Fruit fly (Drosophila melanogaster) whole organism, prepupa: ENCODE data around the gene CG33648.

Experiments used
- CG11294 ChIP-seq: fragments of 200-800 bp; sonication (Bioruptor generic); IDR thresholded peaks from 2 replicates; pipeline ENCODE4 v1.3.6; 2022; ENCODE audit warnings: missing biosample characterization, missing genetic modification characterization
- CG11902 ChIP-seq: fragments of 200-800 bp; sonication (Bioruptor generic); optimal IDR thresholded peaks from 3 replicates; lab custom pipeline; 2016; ENCODE audit warnings: missing biosample characterization, missing genetic modification characterization
- CG15336 ChIP-seq: fragments of 200-800 bp; sonication (Bioruptor generic); IDR thresholded peaks from 2 replicates; pipeline ENCODE4 v1.3.6; 2022; ENCODE audit warnings: missing biosample characterization, missing genetic modification characterization
- CG1621 ChIP-seq: fragments of 200-800 bp; sonication (Bioruptor generic); optimal IDR thresholded peaks from 3 replicates; lab custom pipeline; 2018; ENCODE audit warnings: missing biosample characterization, mild to moderate bottlenecking, missing genetic modification characterization
- CG32006 ChIP-seq: fragments of 200-800 bp; sonication (Bioruptor generic); optimal IDR thresholded peaks from 3 replicates; lab custom pipeline; 2017; ENCODE audit warnings: missing biosample characterization, mild to moderate bottlenecking, missing genetic modification characterization
- CG4318 ChIP-seq: fragments of 200-800 bp; sonication (Bioruptor generic); optimal IDR thresholded peaks from 3 replicates; lab custom pipeline; 2017; ENCODE audit warnings: missing biosample characterization, mild to moderate bottlenecking, missing genetic modification characterization
- CG6163 ChIP-seq: fragments of 200-800 bp; sonication (Bioruptor generic); IDR thresholded peaks from 3 replicates; pipeline ENCODE4 v1.3.6; 2022; ENCODE audit warnings: missing biosample characterization, missing genetic modification characterization
- CG6792 ChIP-seq: fragments of 200-800 bp; sonication (Bioruptor generic); optimal IDR thresholded peaks from 3 replicates; lab custom pipeline; 2016; ENCODE audit warnings: missing biosample characterization, missing genetic modification characterization
- CG6854 ChIP-seq: fragments of 200-800 bp; sonication (Bioruptor generic); optimal IDR thresholded peaks from 2 replicates; lab custom pipeline; 2017; ENCODE audit warnings: missing biosample characterization, mild to moderate bottlenecking, missing genetic modification characterization
- CG7368 ChIP-seq: fragments of 200-800 bp; sonication (Bioruptor generic); optimal IDR thresholded peaks from 3 replicates; lab custom pipeline; 2016; ENCODE audit warnings: missing biosample characterization, missing genetic modification characterization
- CG8119 ChIP-seq: fragments of 200-800 bp; sonication (Bioruptor generic); IDR thresholded peaks from 3 replicates; pipeline ENCODE4 v1.3.6; 2022; ENCODE audit warnings: missing biosample characterization, missing genetic modification characterization
- CG8632 ChIP-seq: fragments of 200-800 bp; sonication (Bioruptor generic); optimal IDR thresholded peaks from 3 replicates; lab custom pipeline; 2016; ENCODE audit warnings: missing biosample characterization, missing genetic modification characterization
- Eip75B ChIP-seq: fragments of 200-800 bp; sonication (Bioruptor generic); optimal IDR thresholded peaks from 3 replicates; lab custom pipeline; 2016; ENCODE audit warnings: missing biosample characterization, missing genetic modification characterization
- Eip78C ChIP-seq: fragments of 200-800 bp; sonication (Bioruptor generic); peaks from one replicate; lab custom pipeline; 2016; ENCODE audit warnings: missing biosample characterization, missing genetic modification characterization
- Eip93F ChIP-seq: fragments of 200-800 bp; sonication (Bioruptor generic); optimal IDR thresholded peaks from 2 replicates; lab custom pipeline; 2016; ENCODE audit warnings: missing biosample characterization, mild to moderate bottlenecking, missing genetic modification characterization
- Ets21C ChIP-seq: fragments of 200-800 bp; sonication (Bioruptor generic); optimal IDR thresholded peaks from 3 replicates; lab custom pipeline; 2016; ENCODE audit warnings: missing biosample characterization, missing genetic modification characterization
- Ets96B ChIP-seq: fragments of 200-800 bp; optimal IDR thresholded peaks from 2 replicates; lab custom pipeline; 2019; ENCODE audit warnings: missing biosample characterization, mild to moderate bottlenecking, missing genetic modification characterization, moderate library complexity
- Hr38 ChIP-seq: sonication (Bioruptor generic); optimal IDR thresholded peaks from 2 replicates; lab custom pipeline; 2016; ENCODE audit warnings: missing biosample characterization, missing genetic modification characterization
- Hr4 ChIP-seq: fragments of 200-800 bp; sonication (Bioruptor generic); optimal IDR thresholded peaks from 3 replicates; lab custom pipeline; 2016; ENCODE audit warnings: missing biosample characterization, missing genetic modification characterization
- Lpt ChIP-seq: fragments of 200-800 bp; sonication (Bioruptor generic); optimal IDR thresholded peaks from 3 replicates; lab custom pipeline; 2016; ENCODE audit warnings: missing biosample characterization, missing genetic modification characterization
- Met ChIP-seq: fragments of 200-800 bp; sonication (Bioruptor generic); optimal IDR thresholded peaks from 3 replicates; lab custom pipeline; 2016; ENCODE audit warnings: missing biosample characterization, missing genetic modification characterization
- Smox ChIP-seq: fragments of 200-800 bp; sonication (Bioruptor generic); optimal IDR thresholded peaks from 3 replicates; lab custom pipeline; 2016; ENCODE audit warnings: missing biosample characterization, missing genetic modification characterization
- Sox14 ChIP-seq: fragments of 200-800 bp; sonication (Bioruptor generic); optimal IDR thresholded peaks from 3 replicates; lab custom pipeline; 2016; ENCODE audit warnings: missing biosample characterization, missing genetic modification characterization
- achi ChIP-seq: fragments of 200-800 bp; sonication (Bioruptor generic); optimal IDR thresholded peaks from 3 replicates; lab custom pipeline; 2016; ENCODE audit warnings: missing biosample characterization, missing genetic modification characterization
- cyc ChIP-seq: fragments of 200-800 bp; sonication (Bioruptor generic); optimal IDR thresholded peaks from 3 replicates; lab custom pipeline; 2016; ENCODE audit warnings: missing biosample characterization, missing genetic modification characterization
- dsx ChIP-seq: fragments of 200-800 bp; optimal IDR thresholded peaks from 3 replicates; lab custom pipeline; 2019; ENCODE audit warnings: missing biosample characterization, mild to moderate bottlenecking, missing genetic modification characterization, moderate library complexity; ENCODE audit not compliant: poor library complexity, severe bottlenecking
- esn ChIP-seq: fragments of 200-800 bp; sonication (Bioruptor generic); optimal IDR thresholded peaks from 2 replicates; lab custom pipeline; 2016; ENCODE audit warnings: missing biosample characterization, mild to moderate bottlenecking, missing genetic modification characterization, moderate library complexity
- fd59A ChIP-seq: fragments of 200-800 bp; sonication (Bioruptor generic); optimal IDR thresholded peaks from 2 replicates; lab custom pipeline; 2017; ENCODE audit warnings: missing biosample characterization, mild to moderate bottlenecking, missing genetic modification characterization, missing genetic modification reagents
- fd85E ChIP-seq: fragments of 200-800 bp; sonication (Bioruptor generic); optimal IDR thresholded peaks from 3 replicates; lab custom pipeline; 2016; ENCODE audit warnings: missing biosample characterization, missing genetic modification characterization
- fkh ChIP-seq: fragments of 200-800 bp; sonication (Bioruptor generic); optimal IDR thresholded peaks from 3 replicates; lab custom pipeline; 2017; ENCODE audit warnings: missing biosample characterization, mild to moderate bottlenecking, missing genetic modification characterization, moderate library complexity
- lz ChIP-seq: fragments of 200-800 bp; sonication (Bioruptor generic); optimal IDR thresholded peaks from 3 replicates; lab custom pipeline; 2016; ENCODE audit warnings: missing biosample characterization, missing genetic modification characterization
- net ChIP-seq: fragments of 200-800 bp; sonication (Bioruptor generic); optimal IDR thresholded peaks from 3 replicates; lab custom pipeline; 2016; ENCODE audit warnings: missing biosample characterization, missing genetic modification characterization
- salr ChIP-seq, 2 experiments: fragments of 200-800 bp; sonication (Bioruptor generic); optimal IDR thresholded peaks; 3 replicates each; lab custom pipeline; 2016 to 2018; ENCODE audit warnings: missing biosample characterization in 2 of 2, missing genetic modification characterization in 2 of 2, mild to moderate bottlenecking in 1 of 2
- spab ChIP-seq: fragments of 200-800 bp; sonication (Bioruptor generic); optimal IDR thresholded peaks from 2 replicates; lab custom pipeline; 2017; ENCODE audit warnings: missing biosample characterization, mild to moderate bottlenecking, missing genetic modification characterization, missing genetic modification reagents
- ss ChIP-seq, 2 experiments: fragments of 200-800 bp; sonication (Bioruptor generic); optimal IDR thresholded peaks; 2 replicates in 1 of 2; 3 replicates in 1 of 2; lab custom pipeline; 2017 to 2018; ENCODE audit warnings: mild to moderate bottlenecking in 2 of 2, missing biosample characterization in 2 of 2, missing genetic modification characterization in 2 of 2, moderate library complexity in 1 of 2
- svp ChIP-seq: fragments of 200-800 bp; sonication (Bioruptor generic); peaks from one replicate; lab custom pipeline; 2016; ENCODE audit warnings: missing biosample characterization, missing genetic modification characterization
- topi ChIP-seq: fragments of 200-800 bp; sonication (Bioruptor generic); optimal IDR thresholded peaks from 3 replicates; lab custom pipeline; 2016; ENCODE audit warnings: missing biosample characterization, missing genetic modification characterization
- vri ChIP-seq: fragments of 200-800 bp; sonication (Bioruptor generic); optimal IDR thresholded peaks from 3 replicates; lab custom pipeline; 2016; ENCODE audit warnings: missing biosample characterization, mild to moderate bottlenecking, missing genetic modification characterization

CG33648 gene

dm6 chr2L:14507997-14508396, 16.1 kb upstream of the CG33648 start:
- no peak for TF ChIP-seq CG11294
- TF ChIP-seq fkh (GFP tag; lab: Kevin White, UChicago) = no peak
- no peak for TF ChIP-seq CG32006 (GFP tag; lab: Kevin White, UChicago)
- no peak for TF ChIP-seq net (GFP tag; lab: Kevin White, UChicago)
- no peak for TF ChIP-seq Eip93F (GFP tag; lab: Kevin White, UChicago)
- no peak for TF ChIP-seq Ets96B (tag; lab: Kevin White, UChicago)
- TF ChIP-seq Smox (GFP tag; lab: Kevin White, UChicago) = no peak
- no peak for TF ChIP-seq Hr4
- TF ChIP-seq achi (GFP tag; lab: Kevin White, UChicago) = no peak
- no peak for TF ChIP-seq cyc
- no peak for TF ChIP-seq spab (GFP tag; lab: Kevin White, UChicago)

dm6 chr2L:14508710-14509109, 15.4 kb upstream of the CG33648 start:
- TF ChIP-seq cyc (no peak), svp (GFP tag; lab: Kevin White, UChicago) (peak; percentile 34), CG6163 (GFP tag; lab: Robert Waterston, UW) (no peak), CG32006 (GFP tag; lab: Kevin White, UChicago) (no peak)

DNA sequence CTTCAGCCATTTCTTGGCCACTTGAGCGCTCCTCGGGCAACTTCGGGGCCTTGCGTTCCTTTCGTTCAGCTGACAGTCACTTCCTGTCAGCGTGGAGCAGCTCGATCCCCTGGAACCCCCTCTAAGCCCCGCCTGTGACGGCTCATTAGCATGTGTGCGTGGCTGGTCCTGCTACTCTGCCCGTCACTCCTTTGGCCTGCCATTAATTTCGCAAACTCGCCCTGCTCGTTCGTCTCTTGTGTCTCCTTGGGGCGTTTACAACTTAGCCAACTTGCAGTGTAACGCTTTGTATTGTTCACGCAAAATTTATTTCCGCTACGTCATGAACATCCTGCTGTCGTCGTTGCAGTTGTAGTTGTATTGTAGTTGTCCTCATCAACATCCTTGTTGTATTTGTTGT, 13.6 kb upstream of the CG33648 start:
- TF ChIP-seq Eip78C (GFP tag; lab: Kevin White, UChicago) = peak; percentile 18
- no peak for TF ChIP-seq CG6792 (GFP tag; lab: Kevin White, UChicago)
- TF ChIP-seq ss (GFP tag; optimal IDR thresholded peaks at IDR 0.05; lab: Kevin White, UChicago) = peak in 1 of 2 experiments; percentile 83
- TF ChIP-seq dsx = peak; percentile 38

DNA sequence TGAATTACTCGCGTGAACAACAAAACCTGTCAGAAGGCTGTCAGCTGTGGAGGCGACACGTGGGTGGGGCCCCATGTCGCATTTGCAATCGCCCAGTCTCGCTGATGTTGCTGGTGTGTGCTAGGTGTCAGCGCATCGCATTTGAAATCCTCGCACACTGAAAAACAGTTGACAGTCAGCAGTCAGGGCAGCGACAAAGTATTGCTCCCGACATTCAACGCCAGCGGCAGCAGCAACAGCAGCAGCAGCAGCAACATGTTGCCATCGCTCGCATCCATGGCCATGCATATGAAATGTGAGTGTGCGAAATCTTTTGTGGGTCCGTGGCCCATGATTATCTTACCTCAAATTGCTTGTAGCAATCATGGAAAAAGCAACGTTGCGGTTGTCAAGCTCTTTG, 12.9 kb upstream of the CG33648 start:
- no peak for TF ChIP-seq fd59A (GFP tag; lab: Kevin White, UChicago)
- TF ChIP-seq dsx = peak; percentile 67

- TF ChIP-seq achi (GFP tag; lab: Kevin White, UChicago) (peak; percentile 11), Ets96B (tag; lab: Kevin White, UChicago) (no peak), Eip78C (GFP tag; lab: Kevin White, UChicago) (peak; percentile 49), CG8119 (GFP tag; lab: Robert Waterston, UW) (no peak), CG11294 (no peak), Eip93F (GFP tag; lab: Kevin White, UChicago) (no peak), CG6792 (GFP tag; lab: Kevin White, UChicago) (no peak)
Measured at dm6 chr2L:14511872-14512271, 12.2 kb upstream of the CG33648 start.

- TF ChIP-seq Ets21C = peak; percentile 40
- no peak for TF ChIP-seq ss (GFP tag; optimal IDR thresholded peaks at IDR 0.05; lab: Kevin White, UChicago)
- TF ChIP-seq lz = peak; percentile 64
- peak; percentile 57 for TF ChIP-seq Met (GFP tag; lab: Kevin White, UChicago)
- TF ChIP-seq Ets96B (tag; lab: Kevin White, UChicago) = peak; percentile 49
- peak; percentile 55 for TF ChIP-seq vri (GFP tag; lab: Kevin White, UChicago)
- peak; percentile 45 for TF ChIP-seq Hr4
- TF ChIP-seq topi (GFP tag; lab: Kevin White, UChicago) = peak; percentile 63
- TF ChIP-seq CG6163 (GFP tag; lab: Robert Waterston, UW) = peak; percentile 29; the same call in 1 of the 3 replicates
- TF ChIP-seq Eip78C (GFP tag; lab: Kevin White, UChicago) = peak; percentile 89
- no peak for TF ChIP-seq Hr38 (GFP tag; lab: Kevin White, UChicago)
- peak; percentile 65 for TF ChIP-seq esn (GFP tag; lab: Kevin White, UChicago)
- TF ChIP-seq Lpt = peak; percentile 22
- TF ChIP-seq spab (GFP tag; lab: Kevin White, UChicago) = no peak
- TF ChIP-seq Eip75B (GFP tag; lab: Kevin White, UChicago) = peak; percentile 67
- peak; percentile 24 for TF ChIP-seq net (GFP tag; lab: Kevin White, UChicago)
- TF ChIP-seq CG15336 = peak; percentile 47
- peak; percentile 46 for TF ChIP-seq CG1621
- peak in 1 of 2 experiments; percentile 20 for TF ChIP-seq salr (GFP tag; optimal IDR thresholded peaks at IDR 0.05; lab: Kevin White, UChicago)
- no peak for TF ChIP-seq CG6854 (GFP tag; lab: Kevin White, UChicago)
- peak; percentile 52 for TF ChIP-seq CG32006 (GFP tag; lab: Kevin White, UChicago)
- peak; percentile 40 for TF ChIP-seq CG8632
- peak; percentile 82 for TF ChIP-seq svp (GFP tag; lab: Kevin White, UChicago)
- TF ChIP-seq fd85E (GFP tag; lab: Kevin White, UChicago) = no peak
- peak; percentile 34 for TF ChIP-seq CG6792 (GFP tag; lab: Kevin White, UChicago)
- no peak for TF ChIP-seq CG11902 (GFP tag; lab: Kevin White, UChicago)
- TF ChIP-seq fd59A (GFP tag; lab: Kevin White, UChicago) = peak; percentile 20
- peak; percentile 44 for TF ChIP-seq CG4318 (GFP tag; lab: Kevin White, UChicago)
- TF ChIP-seq CG7368 (GFP tag; lab: Kevin White, UChicago) = peak; percentile 26
- peak; percentile 15 for TF ChIP-seq fkh (GFP tag; lab: Kevin White, UChicago)
- TF ChIP-seq Sox14 (GFP tag; lab: Kevin White, UChicago) = peak; percentile 55
Measured at dm6 chr2L:14512811-14513389, 11.2 kb upstream of the CG33648 start.
